Worm (Caenorhabditis elegans) whole organism, young adult: ENCODE measurements around the gene Y5H2A.1.

Experiments
- F33H1.4 ChIP-seq: fragments of 200-800 bp; sonication (Bioruptor generic); IDR thresholded peaks from 2 replicates; pipeline ENCODE4 v1.3.6; 2022; ENCODE audit warnings: missing genetic modification reagents, missing genetic modification characterization, missing compliant biosample characterization
- Y53F4B.3 ChIP-seq: fragments of 200-800 bp; sonication (Bioruptor generic); IDR thresholded peaks from 2 replicates; pipeline ENCODE4 v1.3.6; 2022; ENCODE audit warnings: missing genetic modification reagents, missing genetic modification characterization, missing compliant biosample characterization
- athp-1 ChIP-seq: sonication (generic microtip); optimal IDR thresholded peaks from 2 replicates; lab custom pipeline; 2017; ENCODE audit warnings: mild to moderate bottlenecking, missing genetic modification characterization, missing compliant biosample characterization
- ccch-3 ChIP-seq: fragments of 200-800 bp; sonication (Bioruptor generic); optimal IDR thresholded peaks from 2 replicates; lab custom pipeline; 2018; ENCODE audit warnings: mild to moderate bottlenecking, missing genetic modification characterization, missing compliant biosample characterization
- ceh-40 ChIP-seq: fragments of 200-800 bp; sonication (Bioruptor generic); IDR thresholded peaks from 2 replicates; pipeline ENCODE4 v1.3.6; 2022; ENCODE audit warnings: missing genetic modification characterization, missing compliant biosample characterization
- nhr-80 ChIP-seq: sonication (generic microtip); optimal IDR thresholded peaks from 2 replicates; lab custom pipeline; 2016; ENCODE audit warnings: missing genetic modification characterization, missing compliant biosample characterization
- pbrm-1 ChIP-seq: fragments of 200-800 bp; sonication (Bioruptor generic); IDR thresholded peaks from 2 replicates; pipeline ENCODE4 v1.3.6; 2022; ENCODE audit warnings: missing genetic modification reagents, missing genetic modification characterization, missing compliant biosample characterization
- pha-4 ChIP-seq: fragments of 150-350 bp; sonication (generic microtip); optimal IDR thresholded peaks from 2 replicates; lab custom pipeline; 2014; ENCODE audit warnings: missing biosample characterization, missing genetic modification reagents, missing genetic modification characterization
- sea-2 ChIP-seq: fragments of 200-800 bp; sonication (Bioruptor generic); IDR thresholded peaks from 2 replicates; pipeline ENCODE4 v1.3.6; 2022; ENCODE audit warnings: missing genetic modification characterization, missing compliant biosample characterization
- snpc-1.1 ChIP-seq: sonication (generic microtip); optimal IDR thresholded peaks from 2 replicates; lab custom pipeline; 2017; ENCODE audit warnings: missing genetic modification characterization, mild to moderate bottlenecking, missing compliant biosample characterization, antibody characterized with exemption, moderate library complexity, missing genotype, missing genetic modification reagents; ENCODE audit not compliant: insufficient read depth
- tlf-1 ChIP-seq: fragments of 200-800 bp; sonication (Bioruptor generic); optimal IDR thresholded peaks from 2 replicates; lab custom pipeline; 2018; ENCODE audit warnings: mild to moderate bottlenecking, missing genetic modification characterization, missing compliant biosample characterization
- unc-130 ChIP-seq: sonication (generic microtip); optimal IDR thresholded peaks from 2 replicates; lab custom pipeline; 2016; ENCODE audit warnings: missing genetic modification reagents, missing genetic modification characterization, missing compliant biosample characterization
- unc-62 ChIP-seq: fragments of 150-350 bp; optimal IDR thresholded peaks from 2 replicates; lab custom pipeline; 2014; ENCODE audit warnings: missing biosample characterization, missing genetic modification reagents, missing genetic modification characterization
- xnd-1 ChIP-seq: sonication (generic microtip); optimal IDR thresholded peaks from 2 replicates; lab custom pipeline; 2016; ENCODE audit warnings: missing genotype, missing genetic modification reagents, missing genetic modification characterization, missing compliant biosample characterization

ce11 chrV:2250126-2250590 is 21.5 kb downstream of the Y5H2A.1 start, which contains the start of gene cyp-33C7:
- TF ChIP-seq tlf-1 (no peak), nhr-80 (tag; lab: Kevin White, UChicago) (peak; percentile 85), F33H1.4 (GFP tag; lab: Robert Waterston, UW) (no peak), sea-2 (no peak), xnd-1 (tag; lab: Kevin White, UChicago) (no peak), unc-62 (GFP tag; lab: Kevin White, UChicago) (peak; percentile 28), pha-4 (tag; lab: Kevin White, UChicago) (peak; percentile 62), pbrm-1 (GFP tag; lab: Robert Waterston, UW) (no peak), ccch-3 (GFP tag; lab: Kevin White, UChicago) (no peak), snpc-1.1 (tag; lab: Kevin White, UChicago) (no peak), athp-1 (tag; lab: Kevin White, UChicago) (no peak), ceh-40 (no peak), unc-130 (GFP tag; lab: Kevin White, UChicago) (no peak), Y53F4B.3 (GFP tag; lab: Robert Waterston, UW) (no peak)
